Worm (Caenorhabditis elegans): ENCODE data around the gene rgef-1.

ce11 chrV:9545238-9545709, 16.2 kb downstream of the rgef-1 start, which contains the start of the genes his-35 and his-41:
- TF ChIP-seq pqm-1 (tag; optimal IDR thresholded peaks at IDR 0.05) (no peak), sdz-12 (GFP tag; optimal IDR thresholded peaks at IDR 0.05) (no peak), nhr-25 (tag; optimal IDR thresholded peaks at IDR 0.05; ENCODE audit: borderline replicate concordance, insufficient read depth) (no peak), lin-39 (tag; optimal IDR thresholded peaks at IDR 0.05) (no peak), hlh-30 (tag; optimal IDR thresholded peaks at IDR 0.05; ENCODE audit: insufficient read depth) (peak; percentile 4), jun-1 (tag; optimal IDR thresholded peaks at IDR 0.05) (no peak), unc-62 (GFP tag; optimal IDR thresholded peaks at IDR 0.05 in 1 of 2) (peak in 1 of 2 experiments; percentile 81), unc-62 (tag; optimal IDR thresholded peaks at IDR 0.05) (no peak)

All from whole organism, L4 larva.